Worm (Caenorhabditis elegans) whole organism, L2 larva: ENCODE measurements around the gene chk-1.

ENCODE experiments used
- elt-3 ChIP-seq: sonication (generic microtip); optimal IDR thresholded peaks from 2 replicates; lab custom pipeline; 2017; ENCODE audit warnings: missing biosample characterization, missing genetic modification characterization
- nhr-11 ChIP-seq: fragments of 150-350 bp; optimal IDR thresholded peaks from 2 replicates; lab custom pipeline; 2014; ENCODE audit warnings: missing biosample characterization, missing genetic modification characterization
- skn-1 ChIP-seq: sonication (generic microtip); optimal IDR thresholded peaks from 2 replicates; lab custom pipeline; 2017; ENCODE audit warnings: missing biosample characterization, missing genetic modification characterization

- TF ChIP-seq nhr-11 (tag; lab: Kevin White, UChicago), result no peak
- no peak for TF ChIP-seq skn-1
- no peak for TF ChIP-seq elt-3 (tag; lab: Kevin White, UChicago)
Measured at ce11 chrV:3773618-3774017, 14.3 kb upstream of the chk-1 start.
